Worm (Caenorhabditis elegans): ENCODE measurements around the gene Y82E9BR.6.

- peak; percentile 61 for TF ChIP-seq hmg-1.1 (GFP tag; IDR thresholded peaks at IDR 0.05)
- TF ChIP-seq zfp-3 (GFP tag; conservative IDR thresholded peaks at IDR 0.05), result no peak
- TF ChIP-seq daf-8 (GFP tag; IDR thresholded peaks at IDR 0.05), result no peak
- TF ChIP-seq lsy-2 (tag; optimal IDR thresholded peaks at IDR 0.05), result peak in 1 of 2 experiments; percentile 7
- no peak for TF ChIP-seq attf-4 (tag; optimal IDR thresholded peaks at IDR 0.05)
- TF ChIP-seq unc-39 (tag; optimal IDR thresholded peaks at IDR 0.05), result no peak
- TF ChIP-seq aly-2 (tag; optimal IDR thresholded peaks at IDR 0.05), result no peak
- no peak for TF ChIP-seq ama-1 (optimal IDR thresholded peaks at IDR 0.05)
- no peak for TF ChIP-seq lin-13 (GFP tag; optimal IDR thresholded peaks at IDR 0.05)
Measured at ce11 chrIII:1429920-1430437, 49.0 kb downstream of the Y82E9BR.6 start.
